Worm (Caenorhabditis elegans) whole organism, L3 larva: Measurements from ENCODE around the gene elc-1.

Experiments
- ZK546.5 ChIP-seq: sonication (generic microtip); optimal IDR thresholded peaks from 2 replicates; lab custom pipeline; 2017; ENCODE audit warnings: missing biosample characterization, missing genetic modification characterization
- aly-2 ChIP-seq: fragments of 150-350 bp; optimal IDR thresholded peaks from 2 replicates; lab custom pipeline; 2014; ENCODE audit warnings: missing biosample characterization, missing genetic modification characterization
- ama-1 ChIP-seq: fragments of 150-350 bp; optimal IDR thresholded peaks from 2 replicates; lab custom pipeline; 2018
- egl-5 ChIP-seq: fragments of 150-350 bp; optimal IDR thresholded peaks from 2 replicates; lab custom pipeline; 2017; ENCODE audit warnings: missing biosample characterization, missing genetic modification reagents, missing genetic modification characterization, inconsistent platforms
- elt-1 ChIP-seq: fragments of 150-350 bp; optimal IDR thresholded peaks from 2 replicates; lab custom pipeline; 2014; ENCODE audit warnings: missing biosample characterization, missing genetic modification characterization
- elt-2 ChIP-seq: sonication (generic microtip); optimal IDR thresholded peaks from 2 replicates; lab custom pipeline; 2016; ENCODE audit warnings: missing genetic modification reagents, mild to moderate bottlenecking, missing genetic modification characterization, missing compliant biosample characterization
- elt-3 ChIP-seq, 3 experiments: fragments of 150-350 bp in 1 of 3; sonication (generic microtip) in 2 of 3; optimal IDR thresholded peaks; 2 replicates in 2 of 3; 4 replicates in 1 of 3; lab custom pipeline; 2014 to 2017; ENCODE audit warnings: missing biosample characterization in 3 of 3, missing genetic modification characterization in 3 of 3
- eor-1 ChIP-seq, 2 experiments: fragments of 150-350 bp; optimal IDR thresholded peaks; 2 replicates each; lab custom pipeline; 2014 to 2018; ENCODE audit warnings: missing biosample characterization in 2 of 2, missing genetic modification characterization in 2 of 2
- fkh-2 ChIP-seq: fragments of 150-350 bp; optimal IDR thresholded peaks from 2 replicates; lab custom pipeline; 2014; ENCODE audit warnings: missing biosample characterization, missing genetic modification reagents, missing genetic modification characterization
- fos-1 ChIP-seq: fragments of 150-350 bp; optimal IDR thresholded peaks from 2 replicates; lab custom pipeline; 2014; ENCODE audit warnings: missing biosample characterization, missing genetic modification characterization
- hmg-11 ChIP-seq: sonication (generic microtip); optimal IDR thresholded peaks from 2 replicates; lab custom pipeline; 2016; ENCODE audit warnings: missing genetic modification characterization, missing compliant biosample characterization
- jun-1 ChIP-seq: fragments of 150-350 bp; optimal IDR thresholded peaks from 2 replicates; lab custom pipeline; 2014; ENCODE audit warnings: missing biosample characterization, missing genetic modification reagents, missing genetic modification characterization
- mml-1 ChIP-seq: fragments of 150-350 bp; sonication (generic microtip); optimal IDR thresholded peaks from 3 replicates; lab custom pipeline; 2014; ENCODE audit warnings: missing biosample characterization, missing genetic modification characterization
- nfya-1 ChIP-seq: sonication (generic microtip); optimal IDR thresholded peaks from 2 replicates; lab custom pipeline; 2017; ENCODE audit warnings: missing genetic modification characterization, mild to moderate bottlenecking, missing compliant biosample characterization, antibody characterized with exemption, moderate library complexity; ENCODE audit not compliant: insufficient read depth
- nhr-11 ChIP-seq: fragments of 150-350 bp; optimal IDR thresholded peaks from 2 replicates; lab custom pipeline; 2014; ENCODE audit warnings: missing biosample characterization, missing genetic modification characterization
- nhr-23 ChIP-seq: fragments of 150-350 bp; optimal IDR thresholded peaks from 2 replicates; lab custom pipeline; 2014; ENCODE audit warnings: missing biosample characterization, missing genetic modification reagents, missing genetic modification characterization
- nhr-237 ChIP-seq: fragments of 150-350 bp; optimal IDR thresholded peaks from 2 replicates; lab custom pipeline; 2014; ENCODE audit warnings: missing biosample characterization, missing genetic modification characterization
- nhr-25 ChIP-seq: sonication (generic microtip); optimal IDR thresholded peaks from 2 replicates; lab custom pipeline; 2017; ENCODE audit warnings: missing biosample characterization, missing genetic modification characterization
- nhr-28 ChIP-seq: fragments of 150-350 bp; optimal IDR thresholded peaks from 2 replicates; lab custom pipeline; 2014; ENCODE audit warnings: missing biosample characterization, missing genetic modification characterization
- nhr-43 ChIP-seq: sonication (generic microtip); optimal IDR thresholded peaks from 2 replicates; lab custom pipeline; 2016; ENCODE audit warnings: mild to moderate bottlenecking, missing genetic modification characterization, missing compliant biosample characterization; ENCODE audit not compliant: poor library complexity, severe bottlenecking
- nhr-67 ChIP-seq: fragments of 150-350 bp; optimal IDR thresholded peaks from 2 replicates; lab custom pipeline; 2014; ENCODE audit warnings: missing biosample characterization, missing genetic modification characterization
- pha-4 ChIP-seq: fragments of 150-350 bp; optimal IDR thresholded peaks from 2 replicates; lab custom pipeline; 2014; ENCODE audit warnings: missing biosample characterization, missing genetic modification reagents, missing genetic modification characterization
- pqm-1 ChIP-seq: fragments of 150-350 bp; optimal IDR thresholded peaks from 2 replicates; lab custom pipeline; 2017; ENCODE audit warnings: missing biosample characterization, missing genetic modification characterization, inconsistent platforms
- skn-1 ChIP-seq: fragments of 150-350 bp; optimal IDR thresholded peaks from 2 replicates; lab custom pipeline; 2014; ENCODE audit warnings: missing biosample characterization, missing genetic modification characterization
- tbx-2 ChIP-seq: sonication (generic microtip); optimal IDR thresholded peaks from 2 replicates; lab custom pipeline; 2016; ENCODE audit warnings: mild to moderate bottlenecking, missing genetic modification characterization, missing compliant biosample characterization
- unc-62 ChIP-seq: fragments of 150-350 bp; sonication (generic microtip); optimal IDR thresholded peaks from 4 replicates; lab custom pipeline; 2014; ENCODE audit warnings: missing biosample characterization, missing genetic modification reagents, missing genetic modification characterization
- zag-1 ChIP-seq: fragments of 150-350 bp; optimal IDR thresholded peaks from 2 replicates; lab custom pipeline; 2014; ENCODE audit warnings: missing biosample characterization, missing genetic modification characterization
- ztf-11 ChIP-seq: fragments of 150-350 bp; optimal IDR thresholded peaks from 2 replicates; lab custom pipeline; 2014; ENCODE audit warnings: missing biosample characterization, missing genetic modification characterization
- ztf-4 ChIP-seq: fragments of 150-350 bp; optimal IDR thresholded peaks from 2 replicates; lab custom pipeline; 2014; ENCODE audit warnings: missing biosample characterization, missing genetic modification characterization

elc-1 gene

DNA sequence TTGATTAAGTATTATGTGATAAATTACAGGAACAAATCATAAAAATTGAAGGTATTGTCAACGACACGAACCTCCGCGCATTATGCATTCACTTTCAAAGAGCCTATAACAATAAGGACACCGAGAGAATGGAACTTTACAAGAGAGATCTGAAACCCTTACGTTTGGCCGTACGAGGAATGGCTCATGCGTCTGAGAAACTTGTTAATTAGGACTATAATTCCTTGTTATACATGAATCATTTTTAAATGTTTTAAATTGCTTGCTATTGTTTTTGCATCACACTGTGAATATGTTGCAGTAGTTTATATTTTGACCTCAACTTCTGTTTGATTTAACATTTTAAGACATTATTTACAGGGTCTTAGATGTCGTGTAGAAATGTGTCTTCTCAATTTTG, 13.9 kb downstream of the elc-1 start, which contains the start of gene pals-18:
Gene pals-18, plus strand, starts transcription at position 301 of the 400 bp plus-strand sequence.
- TF ChIP-seq tbx-2 (tag; lab: Kevin White, UChicago) = no peak
- no peak for TF ChIP-seq nhr-67
- TF ChIP-seq nhr-25 = no peak
- TF ChIP-seq fos-1 (tag; lab: Kevin White, UChicago) = no peak
- no peak for TF ChIP-seq fkh-2 (tag; lab: Kevin White, UChicago)
- no peak for TF ChIP-seq mml-1 (tag; lab: Kevin White, UChicago)
- TF ChIP-seq pha-4 = no peak
- no peak for TF ChIP-seq jun-1 (tag; lab: Kevin White, UChicago)
- TF ChIP-seq nhr-237 (tag; lab: Kevin White, UChicago) = no peak
- TF ChIP-seq nhr-43 (tag; lab: Kevin White, UChicago) = no peak
- TF ChIP-seq hmg-11 = no peak

DNA sequence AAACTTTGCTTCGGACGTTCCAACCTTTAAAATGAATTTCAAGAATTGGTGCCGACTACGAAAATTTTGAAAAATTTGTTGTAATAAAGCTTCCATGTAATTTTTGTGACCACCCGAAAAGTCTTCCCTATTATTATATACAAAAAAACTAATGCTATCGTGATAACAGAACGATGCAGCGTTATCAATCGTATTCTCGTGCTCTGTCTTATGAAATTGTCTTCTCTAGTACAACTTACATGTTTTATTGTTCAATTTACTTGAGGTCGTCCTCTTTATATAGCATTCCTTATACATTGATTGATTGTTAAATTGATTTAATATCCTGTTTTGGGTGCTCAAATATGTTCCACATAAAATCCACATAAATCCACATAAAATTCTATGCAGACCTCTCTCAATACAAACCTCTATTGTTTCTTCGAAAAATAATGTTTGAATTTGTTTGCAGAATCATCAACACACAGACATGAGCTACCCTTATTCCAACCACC, 15.4 kb downstream of the elc-1 start, which contains the start of gene pals-19:
Gene pals-19, plus strand, starts transcription at position 444 of the 494 bp plus-strand sequence.
- peak; percentile 82 for TF ChIP-seq elt-2 (tag; lab: Kevin White, UChicago)
- TF ChIP-seq pha-4 = peak; percentile 30
- peak; percentile 67 for TF ChIP-seq pqm-1 (tag; lab: Kevin White, UChicago)
- TF ChIP-seq nhr-67 = no peak
- no peak for TF ChIP-seq ama-1 (lab: Kevin White, UChicago)

DNA sequence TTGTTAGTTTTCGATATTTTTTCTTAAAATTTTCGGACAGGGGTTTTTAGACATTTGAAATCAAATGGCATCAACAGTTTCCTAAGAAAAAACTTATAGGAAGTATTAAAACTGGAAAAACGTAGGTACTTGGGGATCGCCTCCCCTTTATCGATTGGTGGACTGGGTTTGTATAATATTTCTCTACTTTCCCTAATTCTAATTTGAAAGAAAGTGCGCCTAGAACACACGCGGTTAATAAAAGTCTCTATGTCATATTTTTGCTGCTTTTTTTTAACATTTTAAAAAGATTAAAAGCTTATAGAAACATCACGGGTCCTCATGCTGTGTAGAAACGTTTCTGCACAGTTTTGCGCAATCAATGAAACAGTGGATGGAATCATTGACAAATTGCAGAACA, 17.3 kb downstream of the elc-1 start, which contains the start of gene pals-16:
Gene pals-16, plus strand, starts transcription at position 301 of the 400 bp plus-strand sequence.
- TF ChIP-seq ztf-11 (no peak), nhr-67 (no peak), elt-3 (tag; optimal IDR thresholded peaks at IDR 0.05; lab: Kevin White, UChicago) (no peak), hmg-11 (no peak)
- TF ChIP-seq, all 47 proteins: peak for 0

DNA sequence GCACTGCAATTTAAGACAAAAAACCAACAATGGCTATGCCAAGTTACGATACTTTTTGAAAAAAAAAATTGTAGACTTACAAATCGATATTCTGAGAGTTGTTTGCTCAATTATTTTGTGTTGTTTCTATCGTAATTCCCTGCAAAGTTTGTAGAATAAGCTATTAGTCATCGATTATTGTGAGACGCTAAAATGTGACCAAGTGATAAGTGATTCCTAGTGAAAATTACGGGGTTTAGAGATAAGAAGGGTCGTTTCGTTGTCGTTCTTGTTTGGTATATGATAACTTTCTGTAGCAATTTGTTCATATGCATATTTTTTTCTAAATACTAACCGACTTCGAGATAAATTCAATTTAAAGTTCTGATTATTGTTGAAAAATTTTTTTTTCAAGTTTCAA, 18.8 kb downstream of the elc-1 start:
- TF ChIP-seq nhr-28 (no peak), fos-1 (tag; lab: Kevin White, UChicago) (no peak), elt-2 (tag; lab: Kevin White, UChicago) (peak; percentile 83), nhr-11 (no peak), ZK546.5 (tag; lab: Kevin White, UChicago) (no peak), elt-3 (tag; optimal IDR thresholded peaks at IDR 0.05; lab: Kevin White, UChicago) (no peak), aly-2 (tag; lab: Kevin White, UChicago) (no peak), nhr-43 (tag; lab: Kevin White, UChicago) (no peak), unc-62 (GFP tag; lab: Kevin White, UChicago) (no peak), pqm-1 (tag; lab: Kevin White, UChicago) (peak; percentile 84), pha-4 (peak; percentile 8), ztf-4 (no peak), hmg-11 (no peak), egl-5 (no peak)

DNA sequence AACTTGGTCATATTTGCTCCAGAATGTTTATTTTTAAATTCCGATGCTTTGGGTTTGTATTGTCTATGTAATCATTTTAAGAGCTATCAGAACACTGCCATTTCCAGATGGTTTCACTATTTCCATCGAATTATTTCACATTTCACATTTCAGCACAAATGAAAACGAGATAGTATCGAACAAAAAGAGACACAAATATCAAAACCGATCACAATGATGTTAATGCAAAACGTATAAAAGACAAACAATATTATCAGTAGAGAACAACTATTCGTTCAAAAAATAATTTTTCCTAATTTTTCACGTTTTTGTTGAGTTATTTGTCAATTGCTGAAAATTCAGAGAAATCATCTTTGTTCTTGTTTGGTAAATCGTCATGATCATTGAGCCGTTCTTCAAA, 21.6 kb downstream of the elc-1 start:
- no peak for TF ChIP-seq nfya-1
- no peak for TF ChIP-seq zag-1 (tag; lab: Kevin White, UChicago)
- peak; percentile 68 for TF ChIP-seq elt-2 (tag; lab: Kevin White, UChicago)
- TF ChIP-seq nhr-23 (tag; lab: Kevin White, UChicago) = no peak
- no peak for TF ChIP-seq egl-5
- peak; percentile 17 for TF ChIP-seq pha-4
- TF ChIP-seq eor-1 (tag; optimal IDR thresholded peaks at IDR 0.05; lab: Kevin White, UChicago) = no peak
- no peak for TF ChIP-seq nhr-43 (tag; lab: Kevin White, UChicago)
- no peak for TF ChIP-seq nhr-11
- no peak for TF ChIP-seq skn-1
- TF ChIP-seq pqm-1 (tag; lab: Kevin White, UChicago) = peak; percentile 30
- TF ChIP-seq, all 47 proteins: peak for 3

DNA sequence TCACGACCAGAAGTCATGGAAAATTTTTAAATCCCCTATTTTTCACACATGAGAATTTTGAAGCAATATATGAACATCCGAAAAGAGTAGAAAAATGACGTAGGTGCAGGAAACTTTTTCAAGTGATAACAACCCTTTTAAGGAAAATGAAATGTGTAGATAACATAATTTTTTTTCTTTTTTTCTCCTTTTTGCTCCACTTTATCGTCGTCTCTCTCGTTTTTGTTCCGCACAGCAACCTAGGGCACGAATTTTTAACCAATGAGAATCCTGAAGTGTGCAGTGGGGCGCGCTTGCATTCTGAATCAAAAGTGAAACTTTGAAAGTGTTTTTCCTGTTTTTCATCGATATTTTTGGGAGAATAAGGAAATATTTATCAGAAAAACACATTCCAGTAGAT, 24.2 kb downstream of the elc-1 start:
- TF ChIP-seq elt-1 (no peak), pqm-1 (tag; lab: Kevin White, UChicago) (peak; percentile 85), pha-4 (peak; percentile 29), jun-1 (tag; lab: Kevin White, UChicago) (peak; percentile 88), egl-5 (no peak), elt-2 (tag; lab: Kevin White, UChicago) (peak; percentile 98), nfya-1 (peak; percentile 10)
- TF ChIP-seq, all 47 proteins: peak for 5
